Worm (Caenorhabditis elegans): ENCODE results near the gene hmp-1.

- peak; percentile 24 for TF ChIP-seq jun-1 (tag; optimal IDR thresholded peaks at IDR 0.05)
- TF ChIP-seq nhr-11 (tag; optimal IDR thresholded peaks at IDR 0.05), result no peak
- peak; percentile 99 for TF ChIP-seq nhr-85 (tag)
- TF ChIP-seq ceh-90 (tag; optimal IDR thresholded peaks at IDR 0.05), result no peak
- TF ChIP-seq unc-62 (GFP tag; optimal IDR thresholded peaks at IDR 0.05), result no peak
- TF ChIP-seq nhr-76 (tag; optimal IDR thresholded peaks at IDR 0.05), result no peak
- TF ChIP-seq F16B12.6 (tag; optimal IDR thresholded peaks at IDR 0.05), result no peak
- no peak for TF ChIP-seq snpc-4 (tag; optimal IDR thresholded peaks at IDR 0.05)
- no peak for TF ChIP-seq mep-1 (tag; optimal IDR thresholded peaks at IDR 0.05)
- TF ChIP-seq nhr-90 (tag; optimal IDR thresholded peaks at IDR 0.05; ENCODE audit: poor library complexity), result peak; percentile 88
These were observed 46.3 kb upstream of the hmp-1 start for ce11 chrV:11799252-11799822.

Measured in whole organism, L1 larva.